Worm (Caenorhabditis elegans) whole organism, L4/young adult: ENCODE measurements around the gene srx-122.

Experiments used
- dao-5 ChIP-seq: sonication (generic microtip); optimal IDR thresholded peaks from 2 replicates; lab custom pipeline; 2016; ENCODE audit warnings: missing genotype, missing genetic modification characterization, moderate library complexity, missing compliant biosample characterization
- him-1 ChIP-seq: sonication (generic microtip); optimal IDR thresholded peaks from 2 replicates; lab custom pipeline; 2016; ENCODE audit warnings: missing genotype, missing genetic modification reagents, missing genetic modification characterization, missing compliant biosample characterization

DNA sequence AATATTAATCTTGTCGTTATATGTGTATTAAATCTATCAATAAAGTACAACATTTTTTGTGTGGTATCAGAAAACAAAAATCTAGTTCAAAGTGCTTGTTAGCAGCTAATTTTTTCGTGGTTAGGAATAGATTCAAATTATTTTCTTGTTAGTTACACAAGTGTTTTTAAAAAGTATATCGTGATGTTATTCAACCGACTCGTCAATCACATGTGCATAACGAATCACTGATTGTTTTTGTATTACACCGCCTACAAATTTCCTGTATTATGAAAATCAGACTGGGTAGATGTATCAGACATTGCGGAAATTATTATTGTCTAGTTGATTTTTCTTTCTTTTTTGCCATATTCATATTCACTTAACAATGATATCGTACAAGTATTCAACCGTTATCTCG lies 14.7 kb downstream of the srx-122 start, which contains the start of gene str-64:
- TF ChIP-seq him-1 (tag; lab: Kevin White, UChicago) (no peak), dao-5 (tag; lab: Kevin White, UChicago) (no peak)
